Worm (Caenorhabditis elegans): ENCODE data around the gene Y32H12A.1.
A peak's percentile ranks its signal among the peaks of the same experiment; 100 is the strongest.

Gene Y32H12A.1

ce11 chrIII:5343555-5343954 lies 18.5 kb upstream of the Y32H12A.1 start:
- TF ChIP-seq nhr-67 (tag; optimal IDR thresholded peaks at IDR 0.05), result no peak
- TF ChIP-seq jun-1 (tag; optimal IDR thresholded peaks at IDR 0.05), result no peak
- TF ChIP-seq ceh-82 (tag; optimal IDR thresholded peaks at IDR 0.05), result no peak
- TF ChIP-seq nhr-237 (tag; optimal IDR thresholded peaks at IDR 0.05), result no peak
- TF ChIP-seq nhr-76 (tag; optimal IDR thresholded peaks at IDR 0.05), result no peak
- no peak for TF ChIP-seq mml-1 (tag; optimal IDR thresholded peaks at IDR 0.05)
- no peak for TF ChIP-seq unc-62 (GFP tag; optimal IDR thresholded peaks at IDR 0.05)
- TF ChIP-seq hmg-11 (tag; optimal IDR thresholded peaks at IDR 0.05), result no peak
- TF ChIP-seq nhr-25 (tag; optimal IDR thresholded peaks at IDR 0.05), result no peak
- no peak for TF ChIP-seq nhr-77 (tag; optimal IDR thresholded peaks at IDR 0.05)
- no peak for TF ChIP-seq nfya-1 (tag; optimal IDR thresholded peaks at IDR 0.05; ENCODE audit: insufficient read depth)
- TF ChIP-seq daf-12 (tag; optimal IDR thresholded peaks at IDR 0.05), result no peak
- no peak for TF ChIP-seq ceh-16 (tag; optimal IDR thresholded peaks at IDR 0.05)

- TF ChIP-seq unc-62 (GFP tag; optimal IDR thresholded peaks at IDR 0.05) (no peak), ZK546.5 (tag; optimal IDR thresholded peaks at IDR 0.05) (no peak), elt-3 (tag; optimal IDR thresholded peaks at IDR 0.05) (no peak), hmg-11 (tag; optimal IDR thresholded peaks at IDR 0.05) (no peak), fkh-2 (tag; optimal IDR thresholded peaks at IDR 0.05) (no peak), skn-1 (tag; optimal IDR thresholded peaks at IDR 0.05) (no peak), nhr-11 (tag; optimal IDR thresholded peaks at IDR 0.05) (no peak), ama-1 (optimal IDR thresholded peaks at IDR 0.05) (no peak), nhr-237 (tag; optimal IDR thresholded peaks at IDR 0.05) (no peak), ztf-4 (tag; optimal IDR thresholded peaks at IDR 0.05) (no peak), lin-39 (tag; optimal IDR thresholded peaks at IDR 0.05) (no peak)
Observed at ce11 chrIII:5344561-5344960, 17.4 kb upstream of the Y32H12A.1 start.

DNA sequence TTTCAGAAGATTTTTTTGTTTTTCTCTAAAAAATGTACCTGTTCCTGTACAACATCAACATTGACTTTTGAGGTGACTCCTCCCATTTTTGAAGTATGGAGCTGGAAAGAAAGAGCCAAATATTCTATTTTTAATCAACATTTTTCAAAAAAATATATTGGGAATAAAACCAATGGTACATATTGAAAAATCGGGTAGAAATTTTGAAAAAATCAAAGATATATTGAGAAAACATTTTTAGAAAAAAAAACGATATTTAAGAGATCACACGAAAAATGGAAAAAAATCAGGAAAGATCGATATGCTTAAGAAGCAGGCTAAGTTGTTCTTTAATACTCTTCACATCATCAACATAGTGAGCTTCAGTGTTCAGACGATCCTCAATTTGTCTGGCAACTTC lies 16.0 kb upstream of the Y32H12A.1 start, which contains the start of gene glrx-21:
Gene glrx-21, minus strand, starts transcription at position 101 of the 400 bp plus-strand sequence.
- TF ChIP-seq snpc-4 (tag; optimal IDR thresholded peaks at IDR 0.05) (no peak), egl-27 (tag; optimal IDR thresholded peaks at IDR 0.05) (no peak)

DNA sequence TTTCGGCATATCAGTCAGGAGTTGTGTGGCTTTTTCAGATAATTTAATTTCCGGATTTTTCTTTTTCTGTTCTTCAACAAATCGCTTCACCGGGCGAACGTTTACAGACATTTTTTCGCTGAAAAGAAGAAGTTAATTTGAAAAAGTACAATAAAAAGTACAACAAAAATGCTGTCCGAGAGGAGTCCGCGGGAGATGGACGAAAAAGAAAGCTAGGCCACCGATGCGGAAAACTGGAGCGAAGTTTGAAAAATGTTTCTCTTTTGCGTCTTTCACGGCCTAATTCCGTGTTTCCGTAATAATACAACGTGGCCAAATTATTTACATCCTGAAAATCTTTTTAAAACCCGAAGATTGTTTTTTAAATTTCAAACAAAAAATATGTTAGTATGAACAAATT lies 12.8 kb upstream of the Y32H12A.1 start, which contains the start of gene thoc-5:
Gene thoc-5, minus strand, starts transcription at position 152 of the 400 bp plus-strand sequence.
- TF ChIP-seq ceh-9 (tag; optimal IDR thresholded peaks at IDR 0.05), result no peak
- no peak for TF ChIP-seq fkh-10 (GFP tag; optimal IDR thresholded peaks at IDR 0.05)
- TF ChIP-seq nhr-76 (tag; optimal IDR thresholded peaks at IDR 0.05), result no peak
- TF ChIP-seq ztf-4 (tag; optimal IDR thresholded peaks at IDR 0.05), result no peak
- TF ChIP-seq unc-62 (GFP tag; optimal IDR thresholded peaks at IDR 0.05), result no peak
- TF ChIP-seq daf-12 (tag; optimal IDR thresholded peaks at IDR 0.05), result no peak
- peak; percentile 80 for TF ChIP-seq nhr-23 (tag; optimal IDR thresholded peaks at IDR 0.05)
- TF ChIP-seq nhr-237 (tag; optimal IDR thresholded peaks at IDR 0.05), result no peak
- no peak for TF ChIP-seq tbx-2 (tag; optimal IDR thresholded peaks at IDR 0.05)
- peak; percentile 16 for TF ChIP-seq lin-39 (tag; optimal IDR thresholded peaks at IDR 0.05)
- TF ChIP-seq snpc-4 (tag; optimal IDR thresholded peaks at IDR 0.05), result peak; percentile 74
- TF ChIP-seq fkh-2 (tag; optimal IDR thresholded peaks at IDR 0.05), result no peak
- TF ChIP-seq lsy-12 (tag; optimal IDR thresholded peaks at IDR 0.05), result peak; percentile 86
- no peak for TF ChIP-seq elt-1 (tag; optimal IDR thresholded peaks at IDR 0.05)
- TF ChIP-seq elt-2 (tag; optimal IDR thresholded peaks at IDR 0.05), result peak; percentile 25
- no peak for TF ChIP-seq nhr-67 (tag; optimal IDR thresholded peaks at IDR 0.05)
- TF ChIP-seq skn-1 (tag; optimal IDR thresholded peaks at IDR 0.05), result no peak
- no peak for TF ChIP-seq nhr-28 (tag; optimal IDR thresholded peaks at IDR 0.05)
- TF ChIP-seq ZK546.5 (tag; optimal IDR thresholded peaks at IDR 0.05), result no peak
- TF ChIP-seq ama-1 (optimal IDR thresholded peaks at IDR 0.05), result no peak
- peak; percentile 37 for TF ChIP-seq jun-1 (tag; optimal IDR thresholded peaks at IDR 0.05)
- peak; percentile 53 for TF ChIP-seq ceh-28 (tag; optimal IDR thresholded peaks at IDR 0.05)
- no peak for TF ChIP-seq zag-1 (tag; optimal IDR thresholded peaks at IDR 0.05)
- TF ChIP-seq nhr-12 (tag; optimal IDR thresholded peaks at IDR 0.05), result no peak
- TF ChIP-seq sea-2 (GFP tag; optimal IDR thresholded peaks at IDR 0.05), result no peak
- peak; percentile 31 for TF ChIP-seq pqm-1 (tag; optimal IDR thresholded peaks at IDR 0.05)
- TF ChIP-seq elt-3 (tag; optimal IDR thresholded peaks at IDR 0.05), result no peak
- no peak for TF ChIP-seq egl-27 (tag; optimal IDR thresholded peaks at IDR 0.05)
- TF ChIP-seq nhr-77 (tag; optimal IDR thresholded peaks at IDR 0.05), result no peak
- no peak for TF ChIP-seq nhr-11 (tag; optimal IDR thresholded peaks at IDR 0.05)
- TF ChIP-seq hmg-11 (tag; optimal IDR thresholded peaks at IDR 0.05), result peak; percentile 32
- TF ChIP-seq ztf-11 (tag; optimal IDR thresholded peaks at IDR 0.05), result no peak
- TF ChIP-seq mml-1 (tag; optimal IDR thresholded peaks at IDR 0.05), result no peak
- TF ChIP-seq lin-15B (tag; optimal IDR thresholded peaks at IDR 0.05), result peak; percentile 86
- peak; percentile 18 for TF ChIP-seq egl-5 (tag; optimal IDR thresholded peaks at IDR 0.05)
- no peak for TF ChIP-seq mdl-1 (tag; optimal IDR thresholded peaks at IDR 0.05)
- TF ChIP-seq nfya-1 (tag; optimal IDR thresholded peaks at IDR 0.05; ENCODE audit: insufficient read depth), result peak; percentile 79
- TF ChIP-seq unc-39 (tag; optimal IDR thresholded peaks at IDR 0.05), result no peak
- TF ChIP-seq eor-1 (tag; optimal IDR thresholded peaks at IDR 0.05), result no peak
- TF ChIP-seq ceh-82 (tag; optimal IDR thresholded peaks at IDR 0.05), result peak; percentile 37
- TF ChIP-seq aly-2 (tag; optimal IDR thresholded peaks at IDR 0.05), result no peak
- TF ChIP-seq fos-1 (tag; optimal IDR thresholded peaks at IDR 0.05), result no peak
- peak; percentile 80 for TF ChIP-seq pha-4 (tag; optimal IDR thresholded peaks at IDR 0.05)
- peak; percentile 41 for TF ChIP-seq R02D3.7 (tag; optimal IDR thresholded peaks at IDR 0.05)
